Worm (Caenorhabditis elegans): ENCODE data around the gene cdc-48.2.

cdc-48.2 gene

ce11 chrII:8138015-8138546, at the start of gene cdc-48.2:
Gene cdc-48.2 (plus strand): TSS chrII:8138496.
- TF ChIP-seq ztf-7 (tag; optimal IDR thresholded peaks at IDR 0.05) (no peak), dmd-9 (GFP tag; IDR thresholded peaks at IDR 0.05) (no peak), lin-38 (GFP tag; IDR thresholded peaks at IDR 0.05) (peak; percentile 48), mes-2 (tag; optimal IDR thresholded peaks at IDR 0.05; ENCODE audit: poor library complexity, severe bottlenecking) (peak; percentile 35), Y5F2A.4 (GFP tag; optimal IDR thresholded peaks at IDR 0.05) (no peak), tra-1 (GFP tag; IDR thresholded peaks at IDR 0.05) (no peak), vab-7 (GFP tag; IDR thresholded peaks at IDR 0.05) (no peak), egl-27 (tag; optimal IDR thresholded peaks at IDR 0.05) (no peak), zip-2 (tag; optimal IDR thresholded peaks at IDR 0.05) (no peak), ZK337.2 (GFP tag; IDR thresholded peaks at IDR 0.05) (no peak), mxl-3 (GFP tag; optimal IDR thresholded peaks at IDR 0.05) (peak; percentile 7), zag-1 (tag; optimal IDR thresholded peaks at IDR 0.05) (no peak), lim-7 (GFP tag; IDR thresholded peaks at IDR 0.05) (no peak), ctbp-1 (GFP tag; IDR thresholded peaks at IDR 0.05) (0 out of 2 replicates have a peak, but pooled peaks have one; percentile 28), lsy-2 (tag; optimal IDR thresholded peaks at IDR 0.05) (peak in 1 of 2 experiments; percentile 62), pha-4 (GFP tag; IDR thresholded peaks at IDR 0.05) (no peak), pha-4 (tag; optimal IDR thresholded peaks at IDR 0.05) (no peak), nhr-237 (tag; optimal IDR thresholded peaks at IDR 0.05) (no peak), fos-1 (tag; optimal IDR thresholded peaks at IDR 0.05) (no peak), Y75B8A.6 (GFP tag; IDR thresholded peaks at IDR 0.05) (no peak), aly-2 (tag; optimal IDR thresholded peaks at IDR 0.05) (no peak)

- TF ChIP-seq nhr-11 (tag; optimal IDR thresholded peaks at IDR 0.05), result peak; percentile 37
- TF ChIP-seq jun-1 (tag; optimal IDR thresholded peaks at IDR 0.05), result no peak
- no peak for TF ChIP-seq mxl-2 (GFP tag; conservative IDR thresholded peaks at IDR 0.05)
- no peak for TF ChIP-seq F10B5.3 (tag; optimal IDR thresholded peaks at IDR 0.05)
- peak; percentile 47 for TF ChIP-seq nhr-102 (tag; optimal IDR thresholded peaks at IDR 0.05)
- peak; percentile 75 for TF ChIP-seq mep-1 (tag; optimal IDR thresholded peaks at IDR 0.05)
- no peak for TF ChIP-seq madf-5 (GFP tag; IDR thresholded peaks at IDR 0.05)
- no peak for TF ChIP-seq skn-1 (tag; optimal IDR thresholded peaks at IDR 0.05)
- TF ChIP-seq mes-2 (tag; optimal IDR thresholded peaks at IDR 0.05; ENCODE audit: poor library complexity, severe bottlenecking), result peak; percentile 77
- TF ChIP-seq pqm-1 (tag; optimal IDR thresholded peaks at IDR 0.05), result peak; percentile 39
- peak; percentile 23 for TF ChIP-seq rbr-2 (tag; optimal IDR thresholded peaks at IDR 0.05)
- peak in 1 of 2 experiments; percentile 71 for TF ChIP-seq lsy-2 (tag; optimal IDR thresholded peaks at IDR 0.05)
- no peak for TF ChIP-seq mdl-1 (tag; optimal IDR thresholded peaks at IDR 0.05)
- TF ChIP-seq dmd-6 (GFP tag; IDR thresholded peaks at IDR 0.05), result peak; percentile 25; the same call in 1 of the 2 replicates
- no peak for TF ChIP-seq F44E2.7 (GFP tag; IDR thresholded peaks at IDR 0.05)
- no peak for TF ChIP-seq spr-3 (GFP tag; optimal IDR thresholded peaks at IDR 0.05)
- no peak for TF ChIP-seq gei-8 (GFP tag; optimal IDR thresholded peaks at IDR 0.05)
- TF ChIP-seq R02D3.7 (tag; optimal IDR thresholded peaks at IDR 0.05), result no peak
- 0 out of 2 replicates have a peak, but pooled peaks have one; percentile 13 for TF ChIP-seq arid-1 (GFP tag; conservative IDR thresholded peaks at IDR 0.05)
- TF ChIP-seq php-3 (GFP tag; IDR thresholded peaks at IDR 0.05), result no peak; the same call in 1 of the 2 replicates
- TF ChIP-seq tra-1 (GFP tag; IDR thresholded peaks at IDR 0.05), result no peak
- TF ChIP-seq ZK337.2 (GFP tag; IDR thresholded peaks at IDR 0.05), result no peak
- no peak for TF ChIP-seq ceh-20 (GFP tag; IDR thresholded peaks at IDR 0.05)
- TF ChIP-seq hmg-1.1 (GFP tag; IDR thresholded peaks at IDR 0.05), result 0 out of 2 replicates have a peak, but pooled peaks have one; percentile 53
- TF ChIP-seq fos-1 (tag; optimal IDR thresholded peaks at IDR 0.05), result no peak
- TF ChIP-seq duxl-1 (tag; optimal IDR thresholded peaks at IDR 0.05; ENCODE audit: poor library complexity), result peak; percentile 62
- TF ChIP-seq unc-62 (GFP tag; optimal IDR thresholded peaks at IDR 0.05 in 1 of 2), result peak in 1 of 2 experiments; percentile 19
- TF ChIP-seq unc-62 (tag; optimal IDR thresholded peaks at IDR 0.05), result no peak
- no peak for TF ChIP-seq ceh-28 (tag; optimal IDR thresholded peaks at IDR 0.05)
- TF ChIP-seq spr-1 (tag; optimal IDR thresholded peaks at IDR 0.05), result no peak
- no peak for TF ChIP-seq lin-39 (tag; optimal IDR thresholded peaks at IDR 0.05)
- no peak for TF ChIP-seq ces-1 (GFP tag; optimal IDR thresholded peaks at IDR 0.05)
- TF ChIP-seq daf-16 (GFP tag; optimal IDR thresholded peaks at IDR 0.05), result no peak
- TF ChIP-seq daf-16 (tag; optimal IDR thresholded peaks at IDR 0.05), result peak; percentile 26
- TF ChIP-seq zfp-2 (tag; optimal IDR thresholded peaks at IDR 0.05), result no peak
These were observed 46.8 kb upstream of the cdc-48.2 start for ce11 chrII:8091528-8091927.
